Fruit fly (Drosophila melanogaster): ENCODE results near the gene ro.

The ro gene

DNA sequence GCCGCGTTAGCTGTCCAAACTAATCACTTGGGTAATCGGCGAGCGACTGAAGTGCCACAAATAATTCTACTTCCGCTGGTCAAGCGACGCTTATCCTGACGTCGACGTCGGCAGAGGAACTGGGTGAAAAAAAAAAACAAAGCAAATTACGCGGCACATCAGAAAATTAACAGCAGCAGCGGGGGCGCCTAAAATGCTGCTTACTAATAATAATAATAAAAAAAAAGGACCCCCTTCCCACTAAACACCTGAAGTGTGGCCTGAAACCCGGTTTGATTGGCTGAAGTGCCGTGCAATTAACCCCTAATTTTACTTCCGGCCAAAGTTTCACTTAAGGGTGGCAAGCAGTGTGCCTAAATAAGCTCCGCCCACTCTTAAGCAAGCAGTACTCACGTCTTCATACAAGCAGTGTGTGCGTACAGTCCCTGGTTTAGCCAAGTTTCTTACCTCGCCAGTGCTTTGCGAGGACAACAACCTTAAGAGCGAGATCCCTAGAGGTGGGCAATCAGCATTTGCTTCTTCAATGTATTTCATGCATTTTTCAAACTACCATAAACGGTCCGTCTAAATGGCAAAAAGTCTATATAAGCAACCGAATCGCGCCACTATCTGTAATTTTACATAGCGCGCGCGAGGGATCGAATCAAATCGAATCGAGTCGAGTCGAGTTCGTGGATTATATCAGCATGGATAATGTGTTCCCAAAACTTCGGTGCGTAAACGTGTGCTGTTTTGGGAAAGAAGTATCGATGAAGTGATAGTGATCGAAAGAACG is at the start of gene ro, which contains the start of gene T48 (continued):
- TF ChIP-seq CG10543 (GFP tag; optimal IDR thresholded peaks at IDR 0.05): peak; percentile 67
- TF ChIP-seq CG7271 (tag; optimal IDR thresholded peaks at IDR 0.05): no peak
- no peak for TF ChIP-seq wdn (GFP tag; IDR thresholded peaks at IDR 0.05)
- no peak for TF ChIP-seq emc (GFP tag; optimal IDR thresholded peaks at IDR 0.05)
- peak in 1 of 2 experiments; percentile 76 for TF ChIP-seq Dfd (GFP tag; optimal IDR thresholded peaks at IDR 0.05)
- no peak for TF ChIP-seq ab (GFP tag; optimal IDR thresholded peaks at IDR 0.05)
- TF ChIP-seq gt (GFP tag; IDR thresholded peaks at IDR 0.05): no peak
- no peak for TF ChIP-seq eve (GFP tag; optimal IDR thresholded peaks at IDR 0.05)
- peak; percentile 68 for TF ChIP-seq CG17829 (tag; optimal IDR thresholded peaks at IDR 0.05)
- TF ChIP-seq CG14860 (GFP tag; IDR thresholded peaks at IDR 0.05; ENCODE audit: partially characterized antibody): 0 out of 3 replicates have a peak, but pooled peaks have one; percentile 8
- TF ChIP-seq scrt (GFP tag; optimal IDR thresholded peaks at IDR 0.05): no peak
- peak; percentile 47; the same call in 1 of the 3 replicates for TF ChIP-seq tgo (GFP tag; IDR thresholded peaks at IDR 0.05)
- TF ChIP-seq Scr (GFP tag; IDR thresholded peaks at IDR 0.05; ENCODE audit: partially characterized antibody): peak; percentile 65
- peak; percentile 48; the same call in 2 of the 3 replicates for TF ChIP-seq Aef1 (GFP tag; IDR thresholded peaks at IDR 0.05)
- TF ChIP-seq Ets65A (GFP tag): peak; percentile 93
- TF ChIP-seq grn (GFP tag; optimal IDR thresholded peaks at IDR 0.05): peak; percentile 69
- peak; percentile 83 for TF ChIP-seq CG12744 (GFP tag; optimal IDR thresholded peaks at IDR 0.05)
- TF ChIP-seq CG4854 (GFP tag; optimal IDR thresholded peaks at IDR 0.05): peak; percentile 16
- TF ChIP-seq fd102C (GFP tag; optimal IDR thresholded peaks at IDR 0.05): no peak
- TF ChIP-seq Kr (GFP tag; optimal IDR thresholded peaks at IDR 0.05): no peak
- no peak; the same call in 1 of the 2 replicates for TF ChIP-seq lmd (GFP tag; IDR thresholded peaks at IDR 0.05)
- TF ChIP-seq nerfin-1 (tag; optimal IDR thresholded peaks at IDR 0.05): peak; percentile 25
- TF ChIP-seq Bteb2 (GFP tag; optimal IDR thresholded peaks at IDR 0.05): peak; percentile 36
- peak; percentile 78 for TF ChIP-seq bbx (GFP tag; IDR thresholded peaks at IDR 0.05; ENCODE audit: partially characterized antibody)
- peak; percentile 98 for TF ChIP-seq CG9797 (GFP tag; optimal IDR thresholded peaks at IDR 0.05)
- peak; percentile 5 for TF ChIP-seq CG17186 (GFP tag; optimal IDR thresholded peaks at IDR 0.05)
- TF ChIP-seq CkIIα-i1 (GFP tag; IDR thresholded peaks at IDR 0.05): no peak
- no peak for TF ChIP-seq CG10959 (GFP tag; IDR thresholded peaks at IDR 0.05)
- peak; percentile 18 for TF ChIP-seq kni (GFP tag; optimal IDR thresholded peaks at IDR 0.05)
- no peak for TF ChIP-seq trh (GFP tag; optimal IDR thresholded peaks at IDR 0.05)
- TF ChIP-seq eyg (GFP tag; optimal IDR thresholded peaks at IDR 0.05): peak; percentile 15
- TF ChIP-seq usp (GFP tag; optimal IDR thresholded peaks at IDR 0.05): no peak
- peak; percentile 81 for TF ChIP-seq CG12769 (tag; optimal IDR thresholded peaks at IDR 0.05)
- TF ChIP-seq lilli (GFP tag; optimal IDR thresholded peaks at IDR 0.05): peak; percentile 57
- peak; percentile 8 for TF ChIP-seq CG2678 (tag; optimal IDR thresholded peaks at IDR 0.05)
- TF ChIP-seq sens (GFP tag): peak; percentile 87
- TF ChIP-seq Rx (GFP tag; IDR thresholded peaks at IDR 0.05): no peak
- TF ChIP-seq CG12299 (tag; optimal IDR thresholded peaks at IDR 0.05): no peak
- no peak for TF ChIP-seq CG8359 (GFP tag; optimal IDR thresholded peaks at IDR 0.05; ENCODE audit: borderline replicate concordance)
- TF ChIP-seq twi (tag; optimal IDR thresholded peaks at IDR 0.05): no peak
- TF ChIP-seq Dbx (GFP tag; IDR thresholded peaks at IDR 0.05): peak; percentile 66; the same call in 2 of the 3 replicates
- TF ChIP-seq ci (GFP tag; IDR thresholded peaks at IDR 0.05): peak; percentile 72
- TF ChIP-seq CG1024 (GFP tag; IDR thresholded peaks at IDR 0.05): no peak
- TF ChIP-seq CG32532 (GFP tag; IDR thresholded peaks at IDR 0.05): no peak; the same call in none of the 2 replicates
- TF ChIP-seq CG13775 (GFP tag; optimal IDR thresholded peaks at IDR 0.05): peak; percentile 54
- peak; percentile 7 for TF ChIP-seq CG13123 (GFP tag; optimal IDR thresholded peaks at IDR 0.05)
- peak; percentile 68 for TF ChIP-seq bcd (GFP tag; optimal IDR thresholded peaks at IDR 0.05)
- TF ChIP-seq gce (GFP tag; IDR thresholded peaks at IDR 0.05): no peak
- no peak for TF ChIP-seq CG1602 (GFP tag; optimal IDR thresholded peaks at IDR 0.05)
- TF ChIP-seq Ets97D (GFP tag; optimal IDR thresholded peaks at IDR 0.05): peak; percentile 99

Measured in whole organism, embryonic.